Fruit fly (Drosophila melanogaster) whole organism, embryonic: ENCODE data around the gene CG31468.

Source experiments
- ATbp ChIP-seq: fragments of 200-800 bp; sonication (Bioruptor generic); optimal IDR thresholded peaks from 2 replicates; lab custom pipeline; 2017; ENCODE audit warnings: missing biosample characterization, mild to moderate bottlenecking, missing genetic modification characterization, missing genetic modification reagents
- Atf6 ChIP-seq: fragments of 200-800 bp; sonication (Bioruptor generic); IDR thresholded peaks from 2 replicates; pipeline ENCODE4 v1.3.6; 2022; ENCODE audit warnings: missing biosample characterization, missing genetic modification characterization
- CG10321 ChIP-seq: fragments of 200-800 bp; sonication (Bioruptor generic); IDR thresholded peaks from 2 replicates; pipeline ENCODE4 v1.3.6; 2022; ENCODE audit warnings: missing biosample characterization, missing genetic modification characterization
- CG10366 ChIP-seq: fragments of 200-800 bp; sonication (Bioruptor generic); IDR thresholded peaks from 2 replicates; pipeline ENCODE4 v1.3.6; 2022; ENCODE audit warnings: missing biosample characterization, missing genetic modification characterization
- CG11456 ChIP-seq: fragments of 200-800 bp; sonication (Bioruptor generic); IDR thresholded peaks from 3 replicates; pipeline ENCODE4 v1.3.6; 2022; ENCODE audit warnings: missing biosample characterization, missing genetic modification characterization
- CG11560 ChIP-seq: fragments of 200-800 bp; sonication (Bioruptor generic); IDR thresholded peaks from 3 replicates; pipeline ENCODE4 v1.3.6; 2022; ENCODE audit warnings: missing biosample characterization, missing genetic modification characterization
- CG12155 ChIP-seq: fragments of 200-800 bp; sonication (Bioruptor generic); optimal IDR thresholded peaks from 3 replicates; lab custom pipeline; 2016; ENCODE audit warnings: missing biosample characterization, missing genetic modification characterization
- CG15011 ChIP-seq: fragments of 200-800 bp; sonication (Bioruptor generic); optimal IDR thresholded peaks from 3 replicates; lab custom pipeline; 2018; ENCODE audit warnings: missing biosample characterization, mild to moderate bottlenecking, missing genetic modification characterization
- CG16813 ChIP-seq: fragments of 200-800 bp; sonication (Bioruptor generic); IDR thresholded peaks from 3 replicates; pipeline ENCODE4 v1.3.6; 2022; ENCODE audit warnings: missing biosample characterization, missing genetic modification characterization; ENCODE audit not compliant: partially characterized antibody
- CG16815 ChIP-seq: fragments of 200-800 bp; sonication (Bioruptor generic); optimal IDR thresholded peaks from 3 replicates; lab custom pipeline; 2017; ENCODE audit warnings: missing biosample characterization, mild to moderate bottlenecking, missing genetic modification characterization
- CG16863 ChIP-seq: fragments of 200-800 bp; sonication (Bioruptor generic); optimal IDR thresholded peaks from 3 replicates; lab custom pipeline; 2016; ENCODE audit warnings: missing biosample characterization, missing genetic modification characterization
- CG17359 ChIP-seq: fragments of 200-800 bp; sonication (Bioruptor generic); optimal IDR thresholded peaks from 3 replicates; lab custom pipeline; 2018; ENCODE audit warnings: missing biosample characterization, mild to moderate bottlenecking, missing genetic modification characterization, moderate library complexity
- CG17802 ChIP-seq: fragments of 200-800 bp; sonication (Bioruptor generic); optimal IDR thresholded peaks from 2 replicates; lab custom pipeline; 2018; ENCODE audit warnings: missing biosample characterization, mild to moderate bottlenecking, missing genetic modification characterization, moderate library complexity
- CG18476 ChIP-seq: fragments of 200-800 bp; sonication (Bioruptor generic); optimal IDR thresholded peaks from 2 replicates; lab custom pipeline; 2016; ENCODE audit warnings: missing biosample characterization, mild to moderate bottlenecking, missing genetic modification characterization
- CG2116 ChIP-seq: fragments of 200-800 bp; sonication (Bioruptor generic); optimal IDR thresholded peaks from 3 replicates; lab custom pipeline; 2018; ENCODE audit warnings: missing biosample characterization, mild to moderate bottlenecking, missing genetic modification characterization
- CG2129 ChIP-seq: fragments of 200-800 bp; sonication (Bioruptor generic); IDR thresholded peaks from 2 replicates; pipeline ENCODE4 v1.3.6; 2022; ENCODE audit warnings: missing biosample characterization, missing genetic modification characterization; ENCODE audit not compliant: partially characterized antibody
- CG2202 ChIP-seq: fragments of 200-800 bp; sonication (Bioruptor generic); optimal IDR thresholded peaks from 2 replicates; lab custom pipeline; 2018; ENCODE audit warnings: missing biosample characterization, mild to moderate bottlenecking, missing genetic modification characterization
- CG30431 ChIP-seq: fragments of 200-800 bp; sonication (Bioruptor generic); optimal IDR thresholded peaks from 2 replicates; lab custom pipeline; 2017; ENCODE audit warnings: missing biosample characterization, missing genetic modification characterization
- CG31365 ChIP-seq: fragments of 200-800 bp; sonication (Bioruptor generic); optimal IDR thresholded peaks from 2 replicates; lab custom pipeline; 2018; ENCODE audit warnings: missing biosample characterization, mild to moderate bottlenecking, missing genetic modification characterization
- CG31441 ChIP-seq: fragments of 200-800 bp; sonication (Bioruptor generic); IDR thresholded peaks from 2 replicates; pipeline ENCODE4 v1.3.6; 2022; ENCODE audit warnings: missing biosample characterization, missing genetic modification characterization
- CG32767 ChIP-seq: fragments of 200-800 bp; sonication (Bioruptor generic); IDR thresholded peaks from 2 replicates; pipeline ENCODE4 v1.3.6; 2022; ENCODE audit warnings: missing biosample characterization, missing genetic modification characterization
- CG34224 ChIP-seq: fragments of 200-800 bp; sonication (Bioruptor generic); IDR thresholded peaks from 3 replicates; pipeline ENCODE4 v1.3.6; 2022; ENCODE audit warnings: missing biosample characterization, missing genetic modification characterization; ENCODE audit not compliant: partially characterized antibody
- D ChIP-seq, 2 experiments: fragments of 200-800 bp in 1 of 2; fragments of >200 bp in 1 of 2; sonication (Bioruptor generic) in 1 of 2; optimal IDR thresholded peaks; 2 replicates in 1 of 2; 3 replicates in 1 of 2; lab custom pipeline; 2017; ENCODE audit warnings: mild to moderate bottlenecking in 1 of 2, missing biosample characterization in 1 of 2, missing genetic modification characterization in 1 of 2, missing genetic modification reagents in 1 of 2
- ERR ChIP-seq: fragments of 200-800 bp; sonication (Bioruptor generic); optimal IDR thresholded peaks from 2 replicates; lab custom pipeline; 2016; ENCODE audit warnings: missing biosample characterization, missing genetic modification characterization
- Ets65A ChIP-seq: fragments of 200-800 bp; sonication (Bioruptor generic); peaks from one replicate; lab custom pipeline; 2016; ENCODE audit warnings: missing biosample characterization, missing genetic modification characterization
- Fer2 ChIP-seq: fragments of 200-800 bp; sonication (Bioruptor generic); optimal IDR thresholded peaks from 2 replicates; lab custom pipeline; 2018; ENCODE audit warnings: missing biosample characterization, mild to moderate bottlenecking, missing genetic modification characterization, moderate library complexity
- Gsc ChIP-seq: fragments of 200-800 bp; sonication (Bioruptor generic); IDR thresholded peaks from 2 replicates; pipeline ENCODE4 v1.3.6; 2022; ENCODE audit warnings: missing biosample characterization, missing genetic modification characterization
- H15 ChIP-seq: fragments of 200-800 bp; sonication (Bioruptor generic); IDR thresholded peaks from 3 replicates; pipeline ENCODE4 v1.3.6; 2022; ENCODE audit warnings: missing biosample characterization, missing genetic modification characterization
- HLH4C ChIP-seq: fragments of 200-800 bp; sonication (Bioruptor generic); IDR thresholded peaks from 3 replicates; pipeline ENCODE4 v1.3.6; 2022; ENCODE audit warnings: missing biosample characterization, missing genetic modification characterization; ENCODE audit not compliant: partially characterized antibody
- Meics ChIP-seq: fragments of 200-800 bp; sonication (Bioruptor generic); optimal IDR thresholded peaks from 2 replicates; lab custom pipeline; 2017; ENCODE audit warnings: missing biosample characterization, mild to moderate bottlenecking, missing genetic modification characterization
- Neu2 ChIP-seq: fragments of 200-800 bp; sonication (Bioruptor generic); optimal IDR thresholded peaks from 3 replicates; lab custom pipeline; 2016; ENCODE audit warnings: missing biosample characterization, missing genetic modification characterization, borderline replicate concordance
- Usf ChIP-seq: fragments of 200-800 bp; sonication (Bioruptor generic); optimal IDR thresholded peaks from 2 replicates; lab custom pipeline; 2017; ENCODE audit warnings: missing genotype, missing biosample characterization, missing genetic modification characterization
- ato ChIP-seq: fragments of 200-800 bp; sonication (Bioruptor generic); IDR thresholded peaks from 2 replicates; pipeline ENCODE4 v1.3.6; 2022; ENCODE audit warnings: missing biosample characterization, missing genetic modification characterization; ENCODE audit not compliant: partially characterized antibody
- bigmax ChIP-seq: fragments of 200-800 bp; sonication (Bioruptor generic); optimal IDR thresholded peaks from 2 replicates; lab custom pipeline; 2018; ENCODE audit warnings: missing biosample characterization, mild to moderate bottlenecking, missing genetic modification characterization
- corto ChIP-seq: fragments of 200-800 bp; sonication (Bioruptor generic); optimal IDR thresholded peaks from 2 replicates; lab custom pipeline; 2016; ENCODE audit warnings: missing biosample characterization, mild to moderate bottlenecking, missing genetic modification characterization, moderate library complexity
- crp ChIP-seq, 2 experiments: fragments of 200-800 bp; sonication (Bioruptor generic); optimal IDR thresholded peaks; 2 replicates in 1 of 2; 3 replicates in 1 of 2; lab custom pipeline; 2017; ENCODE audit warnings: missing biosample characterization in 2 of 2, missing genetic modification characterization in 2 of 2, mild to moderate bottlenecking in 1 of 2, moderate library complexity in 1 of 2
- dati ChIP-seq: fragments of 200-800 bp; sonication (Bioruptor generic); IDR thresholded peaks from 2 replicates; pipeline ENCODE4 v1.3.6; 2022; ENCODE audit warnings: missing biosample characterization, missing genetic modification characterization
- gcm ChIP-seq: fragments of 200-800 bp; sonication (Bioruptor generic); optimal IDR thresholded peaks from 2 replicates; lab custom pipeline; 2019; ENCODE audit warnings: missing biosample characterization, mild to moderate bottlenecking, missing genetic modification characterization, moderate library complexity
- gfzf ChIP-seq: fragments of 200-800 bp; sonication (Bioruptor generic); optimal IDR thresholded peaks from 2 replicates; lab custom pipeline; 2016; ENCODE audit warnings: missing biosample characterization, mild to moderate bottlenecking, missing genetic modification characterization, moderate library complexity
- ham ChIP-seq: fragments of 200-800 bp; sonication (Bioruptor generic); IDR thresholded peaks from 2 replicates; pipeline ENCODE4 v1.3.6; 2022; ENCODE audit warnings: missing biosample characterization, missing genetic modification characterization
- hth ChIP-seq: fragments of >200 bp; optimal IDR thresholded peaks from 2 replicates; lab custom pipeline; 2017; ENCODE audit warnings: inconsistent platforms
- jigr1 ChIP-seq: fragments of 200-800 bp; sonication (Bioruptor generic); IDR thresholded peaks from 3 replicates; pipeline ENCODE4 v1.3.6; 2022; ENCODE audit warnings: missing biosample characterization, missing genetic modification characterization
- ken ChIP-seq: fragments of 200-800 bp; sonication (Bioruptor generic); IDR thresholded peaks from 3 replicates; pipeline ENCODE4 v1.3.6; 2022; ENCODE audit warnings: missing biosample characterization, missing genetic modification characterization
- klu ChIP-seq: fragments of 200-800 bp; sonication (Bioruptor generic); IDR thresholded peaks from 2 replicates; pipeline ENCODE4 v1.3.6; 2022; ENCODE audit warnings: missing biosample characterization, missing genetic modification characterization
- lilli ChIP-seq: fragments of 200-800 bp; sonication (Bioruptor generic); optimal IDR thresholded peaks from 3 replicates; lab custom pipeline; 2016; ENCODE audit warnings: missing biosample characterization, missing genetic modification characterization
- nerfin-1 ChIP-seq: fragments of 200-800 bp; sonication (Bioruptor generic); optimal IDR thresholded peaks from 3 replicates; lab custom pipeline; 2019; ENCODE audit warnings: missing biosample characterization, mild to moderate bottlenecking, missing genetic modification characterization, moderate library complexity
- pros ChIP-seq: fragments of 200-800 bp; sonication (Bioruptor generic); optimal IDR thresholded peaks from 3 replicates; lab custom pipeline; 2019; ENCODE audit warnings: missing biosample characterization, mild to moderate bottlenecking, missing genetic modification characterization, moderate library complexity
- so ChIP-seq: fragments of 200-800 bp; sonication (Bioruptor generic); IDR thresholded peaks from 3 replicates; pipeline ENCODE4 v1.3.6; 2022; ENCODE audit warnings: missing biosample characterization, missing genetic modification characterization
- ssp ChIP-seq: fragments of 200-800 bp; sonication (Bioruptor generic); IDR thresholded peaks from 2 replicates; pipeline ENCODE4 v1.3.6; 2022; ENCODE audit warnings: missing biosample characterization, missing genetic modification characterization
- trh ChIP-seq: fragments of 200-800 bp; sonication (Bioruptor generic); optimal IDR thresholded peaks from 2 replicates; lab custom pipeline; 2016; ENCODE audit warnings: missing biosample characterization, missing genetic modification characterization
- zfh2 ChIP-seq: fragments of 200-800 bp; sonication (Bioruptor generic); optimal IDR thresholded peaks from 2 replicates; lab custom pipeline; 2016; ENCODE audit warnings: missing biosample characterization, missing genetic modification characterization

Gene CG31468

dm6 chr3R:23729066-23729465 is 28.9 kb upstream of the CG31468 start (continued):
- TF ChIP-seq zfh2 (GFP tag; lab: Kevin White, UChicago) (no peak), CG32767 (GFP tag; lab: Robert Waterston, UW) (no peak), Atf6 (GFP tag; lab: Robert Waterston, UW) (peak; percentile 70; the same call in 1 of the 2 replicates), CG31441 (GFP tag; lab: Robert Waterston, UW) (no peak), jigr1 (GFP tag; lab: Robert Waterston, UW) (no peak), CG2129 (GFP tag; lab: Robert Waterston, UW) (no peak), nerfin-1 (tag; lab: Kevin White, UChicago) (no peak), CG10366 (no peak), dati (GFP tag; lab: Robert Waterston, UW) (no peak), lilli (GFP tag; lab: Kevin White, UChicago) (no peak), CG11560 (no peak), CG2202 (no peak), Meics (GFP tag; lab: Kevin White, UChicago) (peak; percentile 62), Neu2 (no peak), gfzf (no peak), CG16813 (GFP tag; lab: Robert Waterston, UW) (no peak), ATbp (peak; percentile 54), pros (GFP tag; lab: Kevin White, UChicago) (no peak), ERR (peak; percentile 7), bigmax (GFP tag; lab: Kevin White, UChicago) (no peak), CG11456 (no peak; the same call in 2 of the 3 replicates), so (peak; percentile 40; the same call in 1 of the 3 replicates), CG17802 (no peak), CG31365 (tag; lab: Kevin White, UChicago) (peak; percentile 37), CG10321 (GFP tag; lab: Robert Waterston, UW) (no peak), Gsc (GFP tag; lab: Robert Waterston, UW) (no peak), ham (GFP tag; lab: Robert Waterston, UW) (no peak), corto (GFP tag; lab: Kevin White, UChicago) (no peak), trh (GFP tag; lab: Kevin White, UChicago) (no peak), CG16863 (GFP tag; lab: Kevin White, UChicago) (no peak), D (optimal IDR thresholded peaks at IDR 0.05; lab: Kevin White, UChicago) (no peak), D (GFP tag; optimal IDR thresholded peaks at IDR 0.05; lab: Kevin White, UChicago) (no peak), ssp (GFP tag; lab: Robert Waterston, UW) (no peak), crp (GFP tag; optimal IDR thresholded peaks at IDR 0.05; lab: Kevin White, UChicago) (no peak), CG30431 (no peak), HLH4C (GFP tag; lab: Robert Waterston, UW) (no peak), Usf (GFP tag; lab: Kevin White, UChicago) (no peak), CG16815 (GFP tag; lab: Kevin White, UChicago) (no peak), CG15011 (GFP tag; lab: Kevin White, UChicago) (peak; percentile 24), CG17359 (tag; lab: Kevin White, UChicago) (peak; percentile 8), Fer2 (tag; lab: Kevin White, UChicago) (peak; percentile 24), CG2116 (GFP tag; lab: Kevin White, UChicago) (peak; percentile 2), CG12155 (GFP tag; lab: Kevin White, UChicago) (no peak), ken (GFP tag; lab: Robert Waterston, UW) (no peak), CG34224 (GFP tag; lab: Robert Waterston, UW) (no peak), ato (GFP tag; lab: Robert Waterston, UW) (no peak), gcm (no peak), klu (GFP tag; lab: Robert Waterston, UW) (no peak), hth (no peak), Ets65A (GFP tag; lab: Kevin White, UChicago) (no peak), H15 (no peak), CG18476 (no peak)
